Worm (Caenorhabditis elegans) whole organism, L4 larva: Measurements from ENCODE around the gene C44H9.4.

Experiments used
- F49E8.2 ChIP-seq: sonication (generic microtip); optimal IDR thresholded peaks from 2 replicates; lab custom pipeline; 2016; ENCODE audit warnings: missing compliant biosample characterization, mild to moderate bottlenecking, missing genetic modification characterization, borderline replicate concordance
- T20F7.1 ChIP-seq: fragments of 200-800 bp; sonication (Bioruptor generic); optimal IDR thresholded peaks from 2 replicates; lab custom pipeline; 2018; ENCODE audit warnings: mild to moderate bottlenecking, missing genetic modification characterization, missing compliant biosample characterization
- aha-1 ChIP-seq: fragments of 150-350 bp; peaks from one replicate; lab custom pipeline; 2014; ENCODE audit warnings: missing biosample characterization, missing genetic modification characterization
- cey-2 ChIP-seq: sonication (generic microtip); optimal IDR thresholded peaks from 3 replicates; lab custom pipeline; 2017; ENCODE audit warnings: missing genetic modification characterization, mild to moderate bottlenecking, missing compliant biosample characterization, antibody characterized with exemption, borderline replicate concordance; ENCODE audit not compliant: insufficient read depth
- daf-12 ChIP-seq: fragments of 150-350 bp; optimal IDR thresholded peaks from 2 replicates; lab custom pipeline; 2014; ENCODE audit warnings: missing biosample characterization, missing genetic modification reagents, missing genetic modification characterization
- daf-16 ChIP-seq, 3 experiments: sonication (generic microtip); optimal IDR thresholded peaks; 2 replicates each; lab custom pipeline; 2016 to 2017; ENCODE audit warnings: missing genetic modification characterization in 3 of 3, missing genetic modification reagents in 3 of 3, mild to moderate bottlenecking in 2 of 3, missing compliant biosample characterization in 2 of 3, missing biosample characterization in 1 of 3, moderate library complexity in 1 of 3
- dmd-6 ChIP-seq: fragments of 200-800 bp; sonication (Bioruptor generic); IDR thresholded peaks from 2 replicates; pipeline ENCODE4 v1.3.6; 2022; ENCODE audit warnings: missing genetic modification reagents, missing genetic modification characterization, missing compliant biosample characterization
- dve-1 ChIP-seq: sonication (generic microtip); optimal IDR thresholded peaks from 2 replicates; lab custom pipeline; 2017; ENCODE audit warnings: antibody characterized with exemption, mild to moderate bottlenecking, missing genetic modification characterization, missing compliant biosample characterization; ENCODE audit not compliant: insufficient read depth
- gei-8 ChIP-seq: fragments of 200-800 bp; sonication (Bioruptor generic); optimal IDR thresholded peaks from 2 replicates; lab custom pipeline; 2018; ENCODE audit warnings: mild to moderate bottlenecking, missing genetic modification characterization, missing compliant biosample characterization
- hif-1 ChIP-seq, 2 experiments: sonication (generic microtip); optimal IDR thresholded peaks; 2 replicates each; lab custom pipeline; 2016 to 2017; ENCODE audit warnings: missing compliant biosample characterization in 2 of 2, missing genetic modification characterization in 2 of 2, missing genetic modification reagents in 2 of 2, missing genotype in 2 of 2, mild to moderate bottlenecking in 1 of 2
- hlh-11 ChIP-seq: fragments of 200-800 bp; sonication (Bioruptor generic); optimal IDR thresholded peaks from 2 replicates; lab custom pipeline; 2018; ENCODE audit warnings: mild to moderate bottlenecking, missing genetic modification characterization, missing compliant biosample characterization
- hlh-30 ChIP-seq: sonication (generic microtip); optimal IDR thresholded peaks from 2 replicates; lab custom pipeline; 2017; ENCODE audit warnings: antibody characterized with exemption, mild to moderate bottlenecking, missing genetic modification characterization, missing compliant biosample characterization; ENCODE audit not compliant: insufficient read depth
- lin-1 ChIP-seq: fragments of 200-800 bp; sonication (Bioruptor generic); IDR thresholded peaks from 2 replicates; pipeline ENCODE4 v1.3.6; 2022; ENCODE audit warnings: missing genetic modification reagents, missing genetic modification characterization, missing compliant biosample characterization
- lin-29 ChIP-seq: fragments of 200-800 bp; sonication (Bioruptor generic); IDR thresholded peaks from 2 replicates; pipeline ENCODE4 v1.3.6; 2022; ENCODE audit warnings: missing genetic modification reagents, missing genetic modification characterization, missing compliant biosample characterization
- mdl-1 ChIP-seq, 2 experiments: fragments of 150-350 bp in 1 of 2; sonication (generic microtip) in 1 of 2; optimal IDR thresholded peaks; 2 replicates each; lab custom pipeline; 2014 to 2017; ENCODE audit warnings: missing biosample characterization in 2 of 2, missing genetic modification characterization in 2 of 2
- nhr-102 ChIP-seq: sonication (generic microtip); optimal IDR thresholded peaks from 2 replicates; lab custom pipeline; 2016; ENCODE audit warnings: mild to moderate bottlenecking, missing genetic modification characterization, moderate library complexity, missing compliant biosample characterization
- nhr-11 ChIP-seq: fragments of 150-350 bp; optimal IDR thresholded peaks from 2 replicates; lab custom pipeline; 2014; ENCODE audit warnings: missing biosample characterization, missing genetic modification characterization
- nhr-25 ChIP-seq: sonication (generic microtip); optimal IDR thresholded peaks from 2 replicates; lab custom pipeline; 2017; ENCODE audit warnings: missing genetic modification characterization, mild to moderate bottlenecking, missing compliant biosample characterization, antibody characterized with exemption, moderate library complexity, borderline replicate concordance; ENCODE audit not compliant: insufficient read depth
- nhr-28 ChIP-seq: fragments of 150-350 bp; optimal IDR thresholded peaks from 2 replicates; lab custom pipeline; 2014; ENCODE audit warnings: missing biosample characterization, missing genetic modification characterization
- nhr-6 ChIP-seq: fragments of 150-350 bp; optimal IDR thresholded peaks from 2 replicates; lab custom pipeline; 2014; ENCODE audit warnings: missing biosample characterization, missing genetic modification characterization
- pqm-1 ChIP-seq: sonication (generic microtip); optimal IDR thresholded peaks from 2 replicates; lab custom pipeline; 2017; ENCODE audit warnings: missing biosample characterization, missing genetic modification characterization
- sdz-12 ChIP-seq: fragments of 200-800 bp; sonication (Bioruptor generic); optimal IDR thresholded peaks from 2 replicates; lab custom pipeline; 2018; ENCODE audit warnings: mild to moderate bottlenecking, missing genetic modification characterization, missing compliant biosample characterization
- unc-39 ChIP-seq: sonication (generic microtip); optimal IDR thresholded peaks from 2 replicates; lab custom pipeline; 2017; ENCODE audit warnings: missing biosample characterization, missing genetic modification characterization
- unc-62 ChIP-seq, 3 experiments: fragments of 150-350 bp in 1 of 3; sonication (generic microtip); optimal IDR thresholded peaks in 2 of 3; peaks in 1 of 3; 1 replicate in 1 of 3; 2 replicates in 2 of 3; lab custom pipeline; 2014 to 2017; ENCODE audit warnings: missing biosample characterization in 3 of 3, missing genetic modification characterization in 3 of 3, missing genetic modification reagents in 3 of 3, missing genotype in 1 of 3
- vab-7 ChIP-seq: fragments of 200-800 bp; sonication (Bioruptor generic); IDR thresholded peaks from 2 replicates; pipeline ENCODE4 v1.3.6; 2022; ENCODE audit warnings: missing genetic modification reagents, missing genetic modification characterization, missing compliant biosample characterization
- zip-2 ChIP-seq: fragments of 150-350 bp; optimal IDR thresholded peaks from 2 replicates; lab custom pipeline; 2014; ENCODE audit warnings: missing biosample characterization, missing genetic modification characterization
- ztf-11 ChIP-seq: fragments of 150-350 bp; optimal IDR thresholded peaks from 2 replicates; lab custom pipeline; 2014; ENCODE audit warnings: missing biosample characterization, missing genetic modification characterization

C44H9.4 gene

ce11 chrV:12870740-12871139, 35.3 kb downstream of the C44H9.4 start:
- TF ChIP-seq sdz-12 (GFP tag; lab: Kevin White, UChicago) (no peak), nhr-25 (tag; lab: Kevin White, UChicago) (no peak), nhr-28 (tag; lab: Kevin White, UChicago) (peak; percentile 13), unc-62 (GFP tag; optimal IDR thresholded peaks at IDR 0.05 in 1 of 2; lab: Kevin White, UChicago) (peak in 1 of 2 experiments; percentile 47), unc-62 (tag; optimal IDR thresholded peaks at IDR 0.05; lab: Kevin White, UChicago) (no peak)

ce11 chrV:12871753-12872152, 36.3 kb downstream of the C44H9.4 start, which contains the start of gene bus-19:
bus-19 (plus strand) TSS chrV:12872053.
- no peak for TF ChIP-seq gei-8 (GFP tag; lab: Kevin White, UChicago)
- peak in 1 of 2 experiments; percentile 4 for TF ChIP-seq unc-62 (GFP tag; optimal IDR thresholded peaks at IDR 0.05 in 1 of 2; lab: Kevin White, UChicago)
- TF ChIP-seq unc-62 (tag; optimal IDR thresholded peaks at IDR 0.05; lab: Kevin White, UChicago) = no peak

DNA sequence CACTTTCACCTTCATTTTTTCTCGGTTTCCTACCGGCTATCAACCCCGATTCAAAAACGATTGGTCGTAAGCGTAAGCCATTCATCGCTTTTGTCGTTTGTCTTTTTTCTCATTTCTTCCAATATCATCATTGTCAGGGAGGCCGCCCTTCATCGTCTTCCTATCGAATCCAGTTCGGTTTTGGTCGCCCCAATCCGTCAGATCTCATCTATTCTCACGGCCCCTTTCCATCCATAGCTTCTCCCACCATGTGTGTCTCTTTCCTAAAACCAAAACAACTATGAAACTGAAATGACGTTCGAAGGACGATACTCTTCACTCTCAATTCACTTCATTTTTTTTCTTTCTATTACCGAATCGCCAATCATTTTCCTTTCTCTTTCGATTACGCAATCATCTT, 40.4 kb downstream of the C44H9.4 start:
- peak; percentile 33 for TF ChIP-seq nhr-28 (tag; lab: Kevin White, UChicago)
- no peak for TF ChIP-seq hlh-11 (tag; lab: Kevin White, UChicago)
- peak in 1 of 2 experiments; percentile 93 for TF ChIP-seq unc-62 (GFP tag; optimal IDR thresholded peaks at IDR 0.05 in 1 of 2; lab: Kevin White, UChicago)
- TF ChIP-seq unc-62 (tag; optimal IDR thresholded peaks at IDR 0.05; lab: Kevin White, UChicago) = no peak

- peak; percentile 38 for TF ChIP-seq pqm-1 (tag; lab: Kevin White, UChicago)
- no peak for TF ChIP-seq F49E8.2 (tag; lab: Kevin White, UChicago)
- TF ChIP-seq dmd-6 (GFP tag; lab: Robert Waterston, UW) = peak; percentile 52
- TF ChIP-seq zip-2 (tag; lab: Kevin White, UChicago) = no peak
- peak; percentile 59 for TF ChIP-seq hlh-11 (tag; lab: Kevin White, UChicago)
- TF ChIP-seq ztf-11 (tag; lab: Kevin White, UChicago) = no peak
- TF ChIP-seq cey-2 (tag; lab: Kevin White, UChicago) = no peak
- peak in 1 of 2 experiments; percentile 20 for TF ChIP-seq mdl-1 (tag; optimal IDR thresholded peaks at IDR 0.05; lab: Kevin White, UChicago)
- TF ChIP-seq dve-1 = peak; percentile 46
- no peak for TF ChIP-seq daf-16 (GFP tag; optimal IDR thresholded peaks at IDR 0.05; lab: Kevin White, UChicago)
- TF ChIP-seq daf-16 (tag; optimal IDR thresholded peaks at IDR 0.05; lab: Kevin White, UChicago) = peak; percentile 84
- peak; percentile 69 for TF ChIP-seq nhr-28 (tag; lab: Kevin White, UChicago)
- no peak for TF ChIP-seq daf-12 (tag; lab: Kevin White, UChicago)
- peak; percentile 35 for TF ChIP-seq aha-1
- peak; percentile 60 for TF ChIP-seq hlh-30 (tag; lab: Kevin White, UChicago)
- TF ChIP-seq vab-7 (GFP tag; lab: Robert Waterston, UW) = no peak
- TF ChIP-seq lin-1 (GFP tag; lab: Robert Waterston, UW) = 0 out of 2 replicates have a peak, but pooled peaks have one; percentile 29
- TF ChIP-seq lin-29 (GFP tag; lab: Robert Waterston, UW) = no peak
- no peak for TF ChIP-seq T20F7.1 (GFP tag; lab: Kevin White, UChicago)
Observed at ce11 chrV:12876708-12877107, 41.2 kb downstream of the C44H9.4 start.

- TF ChIP-seq nhr-28 (tag; lab: Kevin White, UChicago) = no peak
- TF ChIP-seq hif-1 (tag; optimal IDR thresholded peaks at IDR 0.05; lab: Kevin White, UChicago) = no peak
- peak; percentile 48; the same call in 1 of the 2 replicates for TF ChIP-seq dmd-6 (GFP tag; lab: Robert Waterston, UW)
- no peak for TF ChIP-seq nhr-25 (tag; lab: Kevin White, UChicago)
- TF ChIP-seq nhr-11 (tag; lab: Kevin White, UChicago) = no peak
- no peak for TF ChIP-seq hlh-11 (tag; lab: Kevin White, UChicago)
- TF ChIP-seq nhr-6 = peak; percentile 7
- TF ChIP-seq nhr-102 (tag; lab: Kevin White, UChicago) = no peak
- TF ChIP-seq unc-39 = no peak
- TF ChIP-seq pqm-1 (tag; lab: Kevin White, UChicago) = peak; percentile 52
Observed at ce11 chrV:12877579-12877978, 42.1 kb downstream of the C44H9.4 start.
